Worm (Caenorhabditis elegans) whole organism, L2 larva: ENCODE measurements around the gene yif-1.

Experiments used
- C34F6.9 ChIP-seq: fragments of 150-350 bp; optimal IDR thresholded peaks from 2 replicates; lab custom pipeline; 2014; ENCODE audit warnings: missing biosample characterization, missing genetic modification characterization
- F13H6.1 ChIP-seq: sonication (generic microtip); optimal IDR thresholded peaks from 2 replicates; lab custom pipeline; 2016; ENCODE audit warnings: missing genetic modification characterization, missing compliant biosample characterization
- R02D3.7 ChIP-seq: fragments of 150-350 bp; optimal IDR thresholded peaks from 2 replicates; lab custom pipeline; 2014; ENCODE audit warnings: missing biosample characterization, missing genetic modification characterization
- Y55F3AM.14 ChIP-seq: fragments of 200-800 bp; sonication (Bioruptor generic); optimal IDR thresholded peaks from 2 replicates; lab custom pipeline; 2018; ENCODE audit warnings: mild to moderate bottlenecking, missing genetic modification characterization, missing compliant biosample characterization
- ZK546.5 ChIP-seq: sonication (generic microtip); optimal IDR thresholded peaks from 2 replicates; lab custom pipeline; 2017; ENCODE audit warnings: missing biosample characterization, missing genetic modification characterization
- alr-1 ChIP-seq: fragments of 150-350 bp; optimal IDR thresholded peaks from 2 replicates; lab custom pipeline; 2014; ENCODE audit warnings: missing biosample characterization, missing genetic modification characterization
- aly-2 ChIP-seq: fragments of 150-350 bp; optimal IDR thresholded peaks from 2 replicates; lab custom pipeline; 2014; ENCODE audit warnings: missing biosample characterization, missing genetic modification characterization
- ama-1 ChIP-seq: fragments of 150-350 bp; optimal IDR thresholded peaks from 2 replicates; lab custom pipeline; 2018; ENCODE audit warnings: inconsistent platforms
- ceh-16 ChIP-seq: fragments of 150-350 bp; optimal IDR thresholded peaks from 2 replicates; lab custom pipeline; 2014; ENCODE audit warnings: missing biosample characterization, missing genetic modification characterization
- ceh-82 ChIP-seq: fragments of 150-350 bp; optimal IDR thresholded peaks from 2 replicates; lab custom pipeline; 2014; ENCODE audit warnings: missing biosample characterization, missing genetic modification characterization
- crh-2 ChIP-seq: sonication (generic microtip); optimal IDR thresholded peaks from 2 replicates; lab custom pipeline; 2017; ENCODE audit warnings: missing biosample characterization, missing genetic modification characterization
- dmd-4 ChIP-seq: sonication (generic microtip); optimal IDR thresholded peaks from 2 replicates; lab custom pipeline; 2017; ENCODE audit warnings: missing biosample characterization, missing genetic modification characterization
- egl-27 ChIP-seq: sonication (generic microtip); optimal IDR thresholded peaks from 3 replicates; lab custom pipeline; 2017; ENCODE audit warnings: missing biosample characterization, missing genetic modification reagents, missing genetic modification characterization
- elt-1 ChIP-seq: fragments of 150-350 bp; optimal IDR thresholded peaks from 2 replicates; lab custom pipeline; 2014; ENCODE audit warnings: missing biosample characterization, missing genetic modification characterization
- elt-3 ChIP-seq: sonication (generic microtip); optimal IDR thresholded peaks from 2 replicates; lab custom pipeline; 2017; ENCODE audit warnings: missing biosample characterization, missing genetic modification characterization
- gmeb-1 ChIP-seq: fragments of 150-350 bp; optimal IDR thresholded peaks from 2 replicates; lab custom pipeline; 2014; ENCODE audit warnings: missing biosample characterization, missing genetic modification characterization
- lin-13 ChIP-seq: fragments of 150-350 bp; optimal IDR thresholded peaks from 2 replicates; lab custom pipeline; 2014; ENCODE audit warnings: missing biosample characterization, missing genetic modification reagents, missing genetic modification characterization
- lin-39 ChIP-seq: fragments of 150-350 bp; optimal IDR thresholded peaks from 2 replicates; lab custom pipeline; 2014; ENCODE audit warnings: missing biosample characterization, missing genetic modification reagents, missing genetic modification characterization
- lsy-2 ChIP-seq, 2 experiments: fragments of 150-350 bp in 1 of 2; sonication (generic microtip) in 1 of 2; optimal IDR thresholded peaks; 2 replicates each; lab custom pipeline; 2014 to 2017; ENCODE audit warnings: missing biosample characterization in 2 of 2, missing genetic modification characterization in 2 of 2
- mab-5 ChIP-seq: fragments of 150-350 bp; optimal IDR thresholded peaks from 2 replicates; lab custom pipeline; 2014; ENCODE audit warnings: missing biosample characterization, missing genetic modification characterization
- mbf-1 ChIP-seq: sonication (generic microtip); optimal IDR thresholded peaks from 2 replicates; lab custom pipeline; 2017; ENCODE audit warnings: missing biosample characterization, missing genetic modification characterization
- mdl-1 ChIP-seq, 2 experiments: fragments of 150-350 bp in 1 of 2; sonication (generic microtip) in 1 of 2; optimal IDR thresholded peaks; 2 replicates each; lab custom pipeline; 2017; ENCODE audit warnings: missing biosample characterization in 2 of 2, missing genetic modification characterization in 2 of 2
- nhr-10 ChIP-seq: sonication (generic microtip); optimal IDR thresholded peaks from 2 replicates; lab custom pipeline; 2017; ENCODE audit warnings: missing biosample characterization, missing genetic modification characterization
- nhr-11 ChIP-seq: fragments of 150-350 bp; optimal IDR thresholded peaks from 2 replicates; lab custom pipeline; 2014; ENCODE audit warnings: missing biosample characterization, missing genetic modification characterization
- nhr-12 ChIP-seq: fragments of 150-350 bp; optimal IDR thresholded peaks from 2 replicates; lab custom pipeline; 2014; ENCODE audit warnings: missing biosample characterization, missing genetic modification characterization
- nhr-21 ChIP-seq: fragments of 150-350 bp; optimal IDR thresholded peaks from 2 replicates; lab custom pipeline; 2014; ENCODE audit warnings: missing biosample characterization, missing genetic modification characterization
- nhr-23 ChIP-seq: fragments of 150-350 bp; optimal IDR thresholded peaks from 2 replicates; lab custom pipeline; 2014; ENCODE audit warnings: missing biosample characterization, missing genetic modification reagents, missing genetic modification characterization
- nhr-237 ChIP-seq: fragments of 150-350 bp; optimal IDR thresholded peaks from 2 replicates; lab custom pipeline; 2014; ENCODE audit warnings: missing biosample characterization, missing genetic modification characterization
- nhr-25 ChIP-seq: fragments of 150-350 bp; sonication (generic microtip); optimal IDR thresholded peaks from 3 replicates; lab custom pipeline; 2014; ENCODE audit warnings: missing biosample characterization, missing genetic modification characterization
- nhr-6 ChIP-seq: fragments of 150-350 bp; optimal IDR thresholded peaks from 2 replicates; lab custom pipeline; 2014; ENCODE audit warnings: missing biosample characterization, missing genetic modification characterization
- nhr-77 ChIP-seq: fragments of 150-350 bp; optimal IDR thresholded peaks from 2 replicates; lab custom pipeline; 2014; ENCODE audit warnings: missing biosample characterization, missing genetic modification characterization
- peb-1 ChIP-seq: fragments of 150-350 bp; optimal IDR thresholded peaks from 2 replicates; lab custom pipeline; 2014; ENCODE audit warnings: missing biosample characterization, missing genetic modification characterization
- sem-4 ChIP-seq: fragments of 150-350 bp; optimal IDR thresholded peaks from 2 replicates; lab custom pipeline; 2014; ENCODE audit warnings: missing biosample characterization, missing genetic modification reagents, missing genetic modification characterization
- skn-1 ChIP-seq: sonication (generic microtip); optimal IDR thresholded peaks from 2 replicates; lab custom pipeline; 2017; ENCODE audit warnings: missing biosample characterization, missing genetic modification characterization
- sma-3 ChIP-seq: sonication (generic microtip); optimal IDR thresholded peaks from 2 replicates; lab custom pipeline; 2016; ENCODE audit warnings: missing genetic modification reagents, missing genetic modification characterization, missing compliant biosample characterization
- sma-9 ChIP-seq, 2 experiments: fragments of 150-350 bp in 1 of 2; sonication (generic microtip) in 1 of 2; optimal IDR thresholded peaks; 2 replicates each; lab custom pipeline; 2014 to 2016; ENCODE audit warnings: missing genetic modification characterization in 2 of 2, mild to moderate bottlenecking in 1 of 2, missing biosample characterization in 1 of 2, missing compliant biosample characterization in 1 of 2, missing genetic modification reagents in 1 of 2, moderate library complexity in 1 of 2
- snpc-4 ChIP-seq: fragments of 150-350 bp; optimal IDR thresholded peaks from 2 replicates; lab custom pipeline; 2014; ENCODE audit warnings: missing biosample characterization, missing genetic modification characterization
- unc-39 ChIP-seq: fragments of 150-350 bp; optimal IDR thresholded peaks from 2 replicates; lab custom pipeline; 2014; ENCODE audit warnings: missing biosample characterization, missing genetic modification characterization
- unc-55 ChIP-seq: fragments of 150-350 bp; sonication (generic microtip); optimal IDR thresholded peaks from 3 replicates; lab custom pipeline; 2014; ENCODE audit warnings: missing biosample characterization, missing genetic modification reagents, missing genetic modification characterization
- unc-62 ChIP-seq: fragments of 150-350 bp; optimal IDR thresholded peaks from 2 replicates; lab custom pipeline; 2014; ENCODE audit warnings: missing biosample characterization, missing genetic modification reagents, missing genetic modification characterization
- zag-1 ChIP-seq: fragments of 150-350 bp; optimal IDR thresholded peaks from 2 replicates; lab custom pipeline; 2014; ENCODE audit warnings: missing biosample characterization, missing genetic modification characterization
- ztf-11 ChIP-seq: sonication (generic microtip); optimal IDR thresholded peaks from 2 replicates; lab custom pipeline; 2017; ENCODE audit warnings: missing biosample characterization, missing genetic modification characterization
- ztf-4 ChIP-seq: fragments of 150-350 bp; optimal IDR thresholded peaks from 2 replicates; lab custom pipeline; 2014; ENCODE audit warnings: missing biosample characterization, missing genetic modification characterization

The yif-1 gene

DNA sequence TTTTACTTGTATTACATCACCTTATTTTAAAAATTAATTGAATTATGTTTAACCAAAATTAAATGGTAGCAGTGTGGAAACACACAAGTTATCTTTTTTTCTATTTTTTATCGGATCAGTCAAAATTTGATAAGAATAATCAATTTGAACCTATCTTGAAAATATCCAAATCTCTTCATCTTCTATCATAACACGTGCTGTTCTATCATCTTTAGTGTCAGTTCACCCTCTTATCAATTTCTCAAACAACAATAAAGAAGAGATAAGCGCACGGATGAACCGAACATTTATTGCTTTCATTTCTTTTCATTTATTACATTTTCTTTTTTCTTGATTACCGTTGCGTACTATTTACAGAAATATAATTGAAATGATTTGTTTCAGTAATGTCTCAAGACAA, 32.4 kb upstream of the yif-1 start, which contains the start of gene R04B5.5 (continued):
- no peak for TF ChIP-seq ceh-16
- TF ChIP-seq F13H6.1: peak; percentile 29
- no peak for TF ChIP-seq dmd-4 (tag; lab: Kevin White, UChicago)
- TF ChIP-seq nhr-237 (tag; lab: Kevin White, UChicago): no peak
- no peak for TF ChIP-seq nhr-77
- TF ChIP-seq snpc-4 (tag; lab: Kevin White, UChicago): no peak
- TF ChIP-seq mbf-1 (tag; lab: Kevin White, UChicago): no peak

DNA sequence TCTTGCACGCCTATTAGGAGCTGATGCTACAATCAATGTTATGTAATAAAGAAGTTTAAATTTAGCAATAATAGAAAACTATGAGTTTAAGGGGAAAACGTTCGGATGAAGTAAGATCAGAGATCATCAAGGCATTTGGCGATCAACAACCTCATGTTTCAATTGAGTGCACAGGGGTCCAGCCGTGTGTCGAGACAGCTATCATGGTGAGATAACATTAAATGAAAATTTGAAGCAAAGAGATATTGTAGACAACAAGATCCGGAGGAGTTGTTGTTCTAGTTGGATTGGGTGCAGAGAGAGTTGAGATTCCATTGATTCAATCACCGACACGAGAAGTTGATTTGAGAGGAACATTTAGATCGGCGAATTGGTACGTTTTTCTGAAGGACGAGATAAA, 31.4 kb upstream of the yif-1 start:
- peak; percentile 37 for TF ChIP-seq F13H6.1
- no peak for TF ChIP-seq elt-3 (tag; lab: Kevin White, UChicago)
- TF ChIP-seq ZK546.5 (tag; lab: Kevin White, UChicago): no peak
- TF ChIP-seq unc-62 (GFP tag; lab: Kevin White, UChicago): no peak
- no peak for TF ChIP-seq mab-5 (tag; lab: Kevin White, UChicago)
- no peak for TF ChIP-seq nhr-23
- no peak for TF ChIP-seq sma-3 (GFP tag; lab: Kevin White, UChicago)
- peak; percentile 32 for TF ChIP-seq sma-9 (GFP tag; optimal IDR thresholded peaks at IDR 0.05; lab: Kevin White, UChicago)
- TF ChIP-seq sma-9 (tag; optimal IDR thresholded peaks at IDR 0.05; lab: Kevin White, UChicago): no peak
- TF ChIP-seq ama-1 (lab: Kevin White, UChicago): no peak
- TF ChIP-seq nhr-25 (tag; lab: Kevin White, UChicago): no peak
- peak in 1 of 2 experiments; percentile 13 for TF ChIP-seq lsy-2 (tag; optimal IDR thresholded peaks at IDR 0.05; lab: Kevin White, UChicago)
- no peak for TF ChIP-seq crh-2 (tag; lab: Kevin White, UChicago)
- TF ChIP-seq unc-39 (tag; lab: Kevin White, UChicago): no peak
- no peak for TF ChIP-seq elt-1
- no peak for TF ChIP-seq nhr-21 (tag; lab: Kevin White, UChicago)
- no peak for TF ChIP-seq ceh-82 (tag; lab: Kevin White, UChicago)
- no peak for TF ChIP-seq aly-2
- no peak for TF ChIP-seq zag-1 (tag; lab: Kevin White, UChicago)

DNA sequence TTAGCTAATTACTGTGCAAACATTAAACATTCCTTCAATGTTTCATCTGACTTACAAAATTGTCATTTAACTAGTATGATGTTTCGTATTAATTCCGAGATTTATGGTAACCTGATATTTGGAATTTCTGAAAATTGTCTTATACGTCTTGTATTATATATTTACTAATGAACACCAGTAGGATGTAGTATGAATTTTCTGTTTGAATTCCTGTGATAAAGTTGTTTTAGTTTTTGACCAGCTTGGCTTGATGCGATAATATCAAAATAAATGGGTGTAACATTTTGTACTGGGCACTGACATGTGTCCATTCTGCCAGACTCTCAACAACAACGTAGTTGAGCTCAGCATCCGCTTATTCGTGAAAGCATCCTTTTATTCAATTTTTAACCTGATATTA, 30.2 kb upstream of the yif-1 start, which contains the start of gene R04B5.6:
TSS of gene R04B5.6 (plus strand) at position 301 of the 400 bp plus-strand sequence.
- TF ChIP-seq ceh-82 (tag; lab: Kevin White, UChicago) (no peak), zag-1 (tag; lab: Kevin White, UChicago) (no peak), unc-55 (GFP tag; lab: Kevin White, UChicago) (no peak), nhr-12 (tag; lab: Kevin White, UChicago) (no peak), crh-2 (tag; lab: Kevin White, UChicago) (no peak), unc-62 (GFP tag; lab: Kevin White, UChicago) (no peak), elt-3 (tag; lab: Kevin White, UChicago) (no peak), alr-1 (no peak), nhr-6 (tag; lab: Kevin White, UChicago) (no peak), sem-4 (no peak), lin-13 (GFP tag; lab: Kevin White, UChicago) (no peak), nhr-23 (no peak), skn-1 (tag; lab: Kevin White, UChicago) (no peak)

DNA sequence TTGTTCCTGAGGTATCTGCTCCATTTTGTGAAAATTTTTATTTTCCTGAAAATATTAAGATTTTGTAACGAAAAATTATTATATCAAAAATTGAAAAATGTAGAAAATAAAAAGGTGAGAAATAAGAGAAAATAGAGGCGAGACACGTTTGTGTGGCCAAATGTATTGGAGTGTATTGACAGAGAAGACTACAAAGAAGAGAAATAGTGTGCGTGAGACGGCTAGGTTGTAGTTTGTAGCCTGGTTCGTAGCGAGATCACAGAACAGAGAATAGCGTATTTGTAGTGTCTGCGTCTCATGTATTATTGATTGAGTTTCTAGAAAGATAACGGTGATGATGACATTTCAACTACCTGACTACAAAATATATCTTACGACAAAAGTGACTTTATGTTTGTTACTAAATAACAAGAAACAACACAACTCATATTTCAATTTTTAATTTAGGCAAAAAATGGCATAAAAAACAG, 29.3 kb upstream of the yif-1 start, which contains the start of gene nhr-12:
TSS of gene nhr-12 (minus strand) at position 51 of the 470 bp plus-strand sequence.
- TF ChIP-seq mbf-1 (tag; lab: Kevin White, UChicago): no peak
- no peak for TF ChIP-seq lin-39 (tag; lab: Kevin White, UChicago)
- no peak for TF ChIP-seq nhr-10 (tag; lab: Kevin White, UChicago)
- no peak for TF ChIP-seq ZK546.5 (tag; lab: Kevin White, UChicago)
- TF ChIP-seq gmeb-1 (tag; lab: Kevin White, UChicago): no peak
- TF ChIP-seq nhr-23: no peak
- TF ChIP-seq crh-2 (tag; lab: Kevin White, UChicago): peak; percentile 45
- TF ChIP-seq nhr-11: no peak
- TF ChIP-seq unc-55 (GFP tag; lab: Kevin White, UChicago): peak; percentile 24
- TF ChIP-seq sma-9 (GFP tag; optimal IDR thresholded peaks at IDR 0.05; lab: Kevin White, UChicago): peak; percentile 29
- TF ChIP-seq sma-9 (tag; optimal IDR thresholded peaks at IDR 0.05; lab: Kevin White, UChicago): no peak
- TF ChIP-seq dmd-4 (tag; lab: Kevin White, UChicago): no peak
- TF ChIP-seq lin-13 (GFP tag; lab: Kevin White, UChicago): no peak
- TF ChIP-seq nhr-237 (tag; lab: Kevin White, UChicago): no peak
- TF ChIP-seq elt-1: no peak
- peak; percentile 2 for TF ChIP-seq skn-1 (tag; lab: Kevin White, UChicago)
- no peak for TF ChIP-seq ztf-4
- no peak for TF ChIP-seq aly-2
- TF ChIP-seq peb-1 (tag; lab: Kevin White, UChicago): no peak
- TF ChIP-seq nhr-77: no peak
- no peak for TF ChIP-seq C34F6.9 (tag; lab: Kevin White, UChicago)
- TF ChIP-seq egl-27 (tag; lab: Kevin White, UChicago): no peak
- TF ChIP-seq R02D3.7 (tag; lab: Kevin White, UChicago): no peak
- no peak for TF ChIP-seq mab-5 (tag; lab: Kevin White, UChicago)
- no peak for TF ChIP-seq nhr-6 (tag; lab: Kevin White, UChicago)
- no peak for TF ChIP-seq unc-39 (tag; lab: Kevin White, UChicago)
- no peak for TF ChIP-seq ztf-11 (tag; lab: Kevin White, UChicago)
- TF ChIP-seq Y55F3AM.14 (GFP tag; lab: Kevin White, UChicago): no peak
- TF ChIP-seq mdl-1 (tag; optimal IDR thresholded peaks at IDR 0.05; lab: Kevin White, UChicago): no peak
